Worm (Caenorhabditis elegans) whole organism, young adult: Measurements from ENCODE around the gene str-60.

Experiments used
- D2030.7 ChIP-seq: fragments of 200-800 bp; sonication (Bioruptor generic); IDR thresholded peaks from 2 replicates; pipeline ENCODE4 v1.3.6; 2022; ENCODE audit warnings: missing genetic modification reagents, missing genetic modification characterization, missing compliant biosample characterization
- F23B12.7 ChIP-seq: sonication (generic microtip); optimal IDR thresholded peaks from 2 replicates; lab custom pipeline; 2017; ENCODE audit warnings: missing genetic modification characterization, mild to moderate bottlenecking, missing compliant biosample characterization, antibody characterized with exemption, moderate library complexity; ENCODE audit not compliant: insufficient read depth
- F33H1.4 ChIP-seq: fragments of 200-800 bp; sonication (Bioruptor generic); IDR thresholded peaks from 2 replicates; pipeline ENCODE4 v1.3.6; 2022; ENCODE audit warnings: missing genetic modification reagents, missing genetic modification characterization, missing compliant biosample characterization
- F39B2.1 ChIP-seq: fragments of 200-800 bp; sonication (Bioruptor generic); IDR thresholded peaks from 2 replicates; pipeline ENCODE4 v1.3.6; 2022; ENCODE audit warnings: missing genetic modification reagents, missing genetic modification characterization, missing compliant biosample characterization
- T07F8.4 ChIP-seq: sonication (generic microtip); optimal IDR thresholded peaks from 2 replicates; lab custom pipeline; 2016; ENCODE audit warnings: mild to moderate bottlenecking, missing genetic modification characterization, moderate library complexity, missing compliant biosample characterization
- Y53F4B.3 ChIP-seq: fragments of 200-800 bp; sonication (Bioruptor generic); IDR thresholded peaks from 2 replicates; pipeline ENCODE4 v1.3.6; 2022; ENCODE audit warnings: missing genetic modification reagents, missing genetic modification characterization, missing compliant biosample characterization
- ZK185.1 ChIP-seq: sonication (generic microtip); optimal IDR thresholded peaks from 2 replicates; lab custom pipeline; 2016; ENCODE audit warnings: mild to moderate bottlenecking, missing genetic modification characterization, missing compliant biosample characterization; ENCODE audit not compliant: poor library complexity, severe bottlenecking
- aptf-3 ChIP-seq: fragments of 200-800 bp; sonication (Bioruptor generic); IDR thresholded peaks from 2 replicates; pipeline ENCODE4 v1.3.6; 2022; ENCODE audit warnings: missing genetic modification characterization, missing compliant biosample characterization
- attf-3 ChIP-seq: fragments of 200-800 bp; sonication (Bioruptor generic); conservative IDR thresholded peaks from 2 replicates; pipeline ENCODE4 v1.3.6; 2022; ENCODE audit warnings: missing genetic modification reagents, missing genetic modification characterization, missing compliant biosample characterization
- bed-2 ChIP-seq: fragments of 200-800 bp; sonication (Bioruptor generic); IDR thresholded peaks from 2 replicates; pipeline ENCODE4 v1.3.6; 2022; ENCODE audit warnings: missing genetic modification reagents, missing genetic modification characterization, missing compliant biosample characterization
- ccch-3 ChIP-seq: fragments of 200-800 bp; sonication (Bioruptor generic); optimal IDR thresholded peaks from 2 replicates; lab custom pipeline; 2018; ENCODE audit warnings: mild to moderate bottlenecking, missing genetic modification characterization, missing compliant biosample characterization
- ceh-58 ChIP-seq: fragments of 200-800 bp; sonication (Bioruptor generic); IDR thresholded peaks from 2 replicates; pipeline ENCODE4 v1.3.6; 2022; ENCODE audit warnings: missing genetic modification characterization, missing compliant biosample characterization
- ceh-91 ChIP-seq: fragments of 200-800 bp; sonication (Bioruptor generic); IDR thresholded peaks from 2 replicates; pipeline ENCODE4 v1.3.6; 2022; ENCODE audit warnings: missing genetic modification reagents, missing genetic modification characterization, missing compliant biosample characterization
- chd-7 ChIP-seq: sonication (generic microtip); optimal IDR thresholded peaks from 2 replicates; lab custom pipeline; 2016; ENCODE audit warnings: mild to moderate bottlenecking, missing genetic modification characterization, moderate library complexity, missing compliant biosample characterization
- die-1 ChIP-seq: sonication (generic microtip); optimal IDR thresholded peaks from 2 replicates; lab custom pipeline; 2016; ENCODE audit warnings: missing genotype, mild to moderate bottlenecking, missing genetic modification characterization, missing compliant biosample characterization
- dox-1 ChIP-seq: fragments of 200-800 bp; sonication (Bioruptor generic); IDR thresholded peaks from 2 replicates; pipeline ENCODE4 v1.3.6; 2022; ENCODE audit warnings: missing genetic modification reagents, missing genetic modification characterization, missing compliant biosample characterization
- dpff-1 ChIP-seq: sonication (generic microtip); optimal IDR thresholded peaks from 2 replicates; lab custom pipeline; 2017; ENCODE audit warnings: mild to moderate bottlenecking, missing genetic modification characterization, missing compliant biosample characterization
- efl-1 ChIP-seq: fragments of 150-350 bp; optimal IDR thresholded peaks from 2 replicates; lab custom pipeline; 2014; ENCODE audit warnings: missing biosample characterization, missing genetic modification reagents, missing genetic modification characterization
- egrh-3 ChIP-seq: fragments of 200-800 bp; sonication (Bioruptor generic); IDR thresholded peaks from 2 replicates; pipeline ENCODE4 v1.3.6; 2022; ENCODE audit warnings: missing genetic modification reagents, missing genetic modification characterization, missing compliant biosample characterization
- ets-4 ChIP-seq: fragments of 200-800 bp; sonication (Bioruptor generic); optimal IDR thresholded peaks from 2 replicates; lab custom pipeline; 2018; ENCODE audit warnings: mild to moderate bottlenecking, missing genetic modification characterization, missing compliant biosample characterization
- fkh-3 ChIP-seq: sonication (generic microtip); optimal IDR thresholded peaks from 2 replicates; lab custom pipeline; 2016; ENCODE audit warnings: mild to moderate bottlenecking, missing genetic modification characterization, missing compliant biosample characterization
- gei-17 ChIP-seq: fragments of 200-800 bp; sonication (Bioruptor generic); optimal IDR thresholded peaks from 2 replicates; lab custom pipeline; 2018; ENCODE audit warnings: mild to moderate bottlenecking, missing genetic modification characterization, missing compliant biosample characterization
- hlh-12 ChIP-seq: sonication (generic microtip); optimal IDR thresholded peaks from 2 replicates; lab custom pipeline; 2016; ENCODE audit warnings: missing genetic modification characterization, missing compliant biosample characterization
- hlh-26 ChIP-seq: fragments of 200-800 bp; sonication (Bioruptor generic); conservative IDR thresholded peaks from 2 replicates; pipeline ENCODE4 v1.3.6; 2022; ENCODE audit warnings: missing genetic modification reagents, missing genetic modification characterization, missing compliant biosample characterization
- hmg-1.2 ChIP-seq: fragments of 200-800 bp; sonication (Bioruptor generic); IDR thresholded peaks from 2 replicates; pipeline ENCODE4 v1.3.6; 2022; ENCODE audit warnings: missing genetic modification reagents, missing genetic modification characterization, missing compliant biosample characterization
- let-526 ChIP-seq: fragments of 200-800 bp; sonication (Bioruptor generic); IDR thresholded peaks from 2 replicates; pipeline ENCODE4 v1.3.6; 2022; ENCODE audit warnings: missing genetic modification reagents, missing genetic modification characterization, missing compliant biosample characterization
- let-607 ChIP-seq, 2 experiments: fragments of 200-800 bp in 1 of 2; sonication (Bioruptor generic) in 1 of 2; sonication (generic microtip) in 1 of 2; optimal IDR thresholded peaks; 2 replicates each; lab custom pipeline; 2016 to 2018; ENCODE audit warnings: mild to moderate bottlenecking in 2 of 2, missing compliant biosample characterization in 2 of 2, missing genetic modification characterization in 2 of 2, moderate library complexity in 2 of 2, missing genotype in 1 of 2
- lsl-1 ChIP-seq: fragments of 200-800 bp; sonication (Bioruptor generic); optimal IDR thresholded peaks from 2 replicates; lab custom pipeline; 2018; ENCODE audit warnings: mild to moderate bottlenecking, missing genetic modification characterization, moderate library complexity, missing compliant biosample characterization
- lsy-27 ChIP-seq: sonication (generic microtip); optimal IDR thresholded peaks from 2 replicates; lab custom pipeline; 2017; ENCODE audit warnings: missing genetic modification characterization, mild to moderate bottlenecking, missing compliant biosample characterization, antibody characterized with exemption, missing genotype, borderline replicate concordance; ENCODE audit not compliant: insufficient read depth
- madf-10 ChIP-seq: sonication (generic microtip); optimal IDR thresholded peaks from 2 replicates; lab custom pipeline; 2016; ENCODE audit warnings: mild to moderate bottlenecking, missing genetic modification characterization, missing compliant biosample characterization
- madf-3 ChIP-seq: fragments of 200-800 bp; sonication (Bioruptor generic); IDR thresholded peaks from 2 replicates; pipeline ENCODE4 v1.3.6; 2022; ENCODE audit warnings: missing genetic modification reagents, missing genetic modification characterization, missing compliant biosample characterization
- madf-6 ChIP-seq: fragments of 200-800 bp; sonication (Bioruptor generic); IDR thresholded peaks from 2 replicates; pipeline ENCODE4 v1.3.6; 2022; ENCODE audit warnings: missing genetic modification reagents, missing genetic modification characterization, missing compliant biosample characterization
- mel-28 ChIP-seq: sonication (generic microtip); optimal IDR thresholded peaks from 2 replicates; lab custom pipeline; 2016; ENCODE audit warnings: borderline replicate concordance, mild to moderate bottlenecking, missing genetic modification characterization, missing compliant biosample characterization
- nhr-80 ChIP-seq: sonication (generic microtip); optimal IDR thresholded peaks from 2 replicates; lab custom pipeline; 2016; ENCODE audit warnings: missing genetic modification characterization, missing compliant biosample characterization
- nhr-90 ChIP-seq: sonication (generic microtip); optimal IDR thresholded peaks from 2 replicates; lab custom pipeline; 2016; ENCODE audit warnings: missing genotype, mild to moderate bottlenecking, missing genetic modification characterization, missing compliant biosample characterization
- rpc-1 ChIP-seq, 2 experiments: fragments of 150-350 bp in 1 of 2; sonication (generic microtip) in 1 of 2; optimal IDR thresholded peaks; 2 replicates each; lab custom pipeline; 2014 to 2018; ENCODE audit warnings: missing biosample characterization in 1 of 2, missing genetic modification characterization in 1 of 2, missing genetic modification reagents in 1 of 2, missing genotype in 1 of 2
- sea-2 ChIP-seq: fragments of 200-800 bp; sonication (Bioruptor generic); IDR thresholded peaks from 2 replicates; pipeline ENCODE4 v1.3.6; 2022; ENCODE audit warnings: missing genetic modification characterization, missing compliant biosample characterization
- snpc-3.4 ChIP-seq: sonication (generic microtip); optimal IDR thresholded peaks from 2 replicates; lab custom pipeline; 2017; ENCODE audit warnings: missing genetic modification characterization, mild to moderate bottlenecking, missing compliant biosample characterization, antibody characterized with exemption, moderate library complexity, missing genotype, missing genetic modification reagents
- somi-1 ChIP-seq: fragments of 200-800 bp; sonication (Bioruptor generic); optimal IDR thresholded peaks from 2 replicates; lab custom pipeline; 2018; ENCODE audit warnings: mild to moderate bottlenecking, missing genetic modification characterization, missing compliant biosample characterization
- ztf-28 ChIP-seq: fragments of 200-800 bp; sonication (Bioruptor generic); IDR thresholded peaks from 2 replicates; pipeline ENCODE4 v1.3.6; 2022; ENCODE audit warnings: missing genetic modification reagents, missing genetic modification characterization, missing compliant biosample characterization

Gene str-60

ce11 chrV:15873762-15874161, 24.0 kb upstream of the str-60 start (continued):
- peak; percentile 73 for TF ChIP-seq gei-17
- peak; percentile 87 for TF ChIP-seq madf-10 (tag; lab: Kevin White, UChicago)
- peak; percentile 86; the same call in 1 of the 2 replicates for TF ChIP-seq ztf-28 (GFP tag; lab: Robert Waterston, UW)
- TF ChIP-seq madf-3 (GFP tag; lab: Robert Waterston, UW), result peak; percentile 88
- peak; percentile 87 for TF ChIP-seq hmg-1.2
- TF ChIP-seq sea-2 (GFP tag; lab: Robert Waterston, UW), result peak; percentile 91
- TF ChIP-seq rpc-1 (optimal IDR thresholded peaks at IDR 0.05; lab: Kevin White, UChicago), result peak; percentile 98
- peak; percentile 99 for TF ChIP-seq rpc-1 (tag; optimal IDR thresholded peaks at IDR 0.05; lab: Kevin White, UChicago)
- TF ChIP-seq chd-7 (tag; lab: Kevin White, UChicago), result peak; percentile 95
- TF ChIP-seq bed-2 (GFP tag; lab: Robert Waterston, UW), result peak; percentile 85; the same call in 1 of the 2 replicates
- peak; percentile 98 for TF ChIP-seq aptf-3 (GFP tag; lab: Robert Waterston, UW)
- TF ChIP-seq let-607 (tag; optimal IDR thresholded peaks at IDR 0.05; lab: Kevin White, UChicago), result peak; percentile 71 to 75
- TF ChIP-seq lsl-1 (GFP tag; lab: Kevin White, UChicago), result peak; percentile 71
- TF ChIP-seq nhr-80, result peak; percentile 65
- 0 out of 2 replicates have a peak, but pooled peaks have one; percentile 46 for TF ChIP-seq hlh-26 (GFP tag; lab: Robert Waterston, UW)
- TF ChIP-seq F33H1.4, result peak; percentile 52
- TF ChIP-seq F23B12.7, result peak; percentile 98
- peak; percentile 69 for TF ChIP-seq egrh-3 (GFP tag; lab: Robert Waterston, UW)
- TF ChIP-seq ceh-58 (GFP tag; lab: Robert Waterston, UW), result 0 out of 2 replicates have a peak, but pooled peaks have one; percentile 85
- TF ChIP-seq ccch-3, result peak; percentile 70
- TF ChIP-seq dox-1, result peak; percentile 96
- TF ChIP-seq fkh-3 (tag; lab: Kevin White, UChicago), result peak; percentile 98
- TF ChIP-seq dpff-1, result peak; percentile 79
- peak; percentile 98 for TF ChIP-seq nhr-90
- peak; percentile 90 for TF ChIP-seq ets-4 (GFP tag; lab: Kevin White, UChicago)
- peak; percentile 87 for TF ChIP-seq somi-1
- TF ChIP-seq attf-3, result peak; percentile 67
- peak; percentile 89 for TF ChIP-seq lsy-27 (tag; lab: Kevin White, UChicago)
- TF ChIP-seq die-1 (tag; lab: Kevin White, UChicago), result peak; percentile 98
- peak; percentile 80 for TF ChIP-seq mel-28 (tag; lab: Kevin White, UChicago)
- peak; percentile 93 for TF ChIP-seq snpc-3.4 (tag; lab: Kevin White, UChicago)
- TF ChIP-seq T07F8.4 (tag; lab: Kevin White, UChicago), result peak; percentile 88
- peak; percentile 87 for TF ChIP-seq D2030.7 (GFP tag; lab: Robert Waterston, UW)
- peak; percentile 71 for TF ChIP-seq ceh-91 (GFP tag; lab: Robert Waterston, UW)
- TF ChIP-seq let-526 (GFP tag; lab: Robert Waterston, UW), result peak; percentile 89
- TF ChIP-seq efl-1 (GFP tag; lab: Kevin White, UChicago), result peak; percentile 34
- TF ChIP-seq F39B2.1 (GFP tag; lab: Robert Waterston, UW), result no peak
- peak; percentile 92 for TF ChIP-seq hlh-12 (tag; lab: Kevin White, UChicago)

- no peak for TF ChIP-seq Y53F4B.3 (GFP tag; lab: Robert Waterston, UW)
- 0 out of 2 replicates have a peak, but pooled peaks have one; percentile 28 for TF ChIP-seq madf-6 (GFP tag; lab: Robert Waterston, UW)
- TF ChIP-seq ZK185.1 (tag; lab: Kevin White, UChicago), result no peak
Measured at ce11 chrV:15876308-15876707, 21.5 kb upstream of the str-60 start, which contains the start of gene nhr-102. Gene nhr-102 (minus strand): TSS chrV:15876408.
